Worm (Caenorhabditis elegans) whole organism, L3 larva: ENCODE data around the gene T09A12.1.

Experiments
- aly-2 ChIP-seq: fragments of 150-350 bp; optimal IDR thresholded peaks from 2 replicates; lab custom pipeline; 2014; ENCODE audit warnings: missing biosample characterization, missing genetic modification characterization
- egl-27 ChIP-seq: sonication (generic microtip); optimal IDR thresholded peaks from 4 replicates; lab custom pipeline; 2017; ENCODE audit warnings: missing biosample characterization, missing genetic modification reagents, missing genetic modification characterization
- jun-1 ChIP-seq: fragments of 150-350 bp; optimal IDR thresholded peaks from 2 replicates; lab custom pipeline; 2014; ENCODE audit warnings: missing biosample characterization, missing genetic modification reagents, missing genetic modification characterization
- lin-15B ChIP-seq: fragments of 150-350 bp; optimal IDR thresholded peaks from 2 replicates; lab custom pipeline; 2014; ENCODE audit warnings: missing biosample characterization, missing genetic modification characterization
- nhr-11 ChIP-seq: fragments of 150-350 bp; optimal IDR thresholded peaks from 2 replicates; lab custom pipeline; 2014; ENCODE audit warnings: missing biosample characterization, missing genetic modification characterization
- nhr-237 ChIP-seq: fragments of 150-350 bp; optimal IDR thresholded peaks from 2 replicates; lab custom pipeline; 2014; ENCODE audit warnings: missing biosample characterization, missing genetic modification characterization
- nhr-76 ChIP-seq: fragments of 150-350 bp; sonication (generic microtip); optimal IDR thresholded peaks from 5 replicates; lab custom pipeline; 2014; ENCODE audit warnings: missing biosample characterization, missing genetic modification characterization
- snpc-4 ChIP-seq: fragments of 150-350 bp; optimal IDR thresholded peaks from 2 replicates; lab custom pipeline; 2014; ENCODE audit warnings: missing biosample characterization, missing genetic modification characterization
- unc-39 ChIP-seq: sonication (generic microtip); optimal IDR thresholded peaks from 4 replicates; lab custom pipeline; 2017; ENCODE audit warnings: missing biosample characterization, missing genetic modification characterization
- unc-62 ChIP-seq: fragments of 150-350 bp; sonication (generic microtip); optimal IDR thresholded peaks from 4 replicates; lab custom pipeline; 2014; ENCODE audit warnings: missing biosample characterization, missing genetic modification reagents, missing genetic modification characterization
- ztf-11 ChIP-seq: fragments of 150-350 bp; optimal IDR thresholded peaks from 2 replicates; lab custom pipeline; 2014; ENCODE audit warnings: missing biosample characterization, missing genetic modification characterization

DNA sequence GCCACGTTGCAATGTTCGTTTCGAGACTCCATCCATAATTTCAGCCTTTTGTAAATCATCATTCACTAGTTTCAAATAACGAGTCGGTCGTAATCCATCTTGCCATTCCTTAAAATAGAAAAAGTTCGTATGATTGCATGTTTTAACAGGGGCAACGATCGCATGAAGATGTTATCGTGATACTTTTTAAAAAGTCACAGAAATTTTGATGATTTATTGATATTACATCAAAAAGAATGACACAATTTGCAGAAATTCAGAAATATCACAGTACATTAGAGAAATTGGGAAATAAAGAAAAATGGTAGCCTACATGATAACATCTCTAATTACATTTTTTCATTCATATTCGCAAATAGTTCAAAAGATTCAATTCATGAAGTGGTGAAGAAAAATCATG, 29.1 kb downstream of the T09A12.1 start:
- TF ChIP-seq nhr-11 (tag; lab: Kevin White, UChicago) = no peak
- TF ChIP-seq snpc-4 (tag; lab: Kevin White, UChicago) = no peak
- TF ChIP-seq ztf-11 = no peak
- TF ChIP-seq aly-2 (tag; lab: Kevin White, UChicago) = no peak
- TF ChIP-seq nhr-237 = no peak
- no peak for TF ChIP-seq lin-15B (tag; lab: Kevin White, UChicago)
- no peak for TF ChIP-seq unc-62
- no peak for TF ChIP-seq egl-27 (tag; lab: Kevin White, UChicago)
- no peak for TF ChIP-seq nhr-76 (tag; lab: Kevin White, UChicago)
- no peak for TF ChIP-seq unc-39
- TF ChIP-seq jun-1 (tag; lab: Kevin White, UChicago) = no peak
